Fruit fly (Drosophila melanogaster): ENCODE data around the gene GILT2.
A peak's percentile ranks its signal among the peaks of the same experiment; 100 is the strongest.

The GILT2 gene

dm6 chr3R:23678349-23679193, at the start of gene GILT2 (continued):
- TF ChIP-seq CG15514 (GFP tag; optimal IDR thresholded peaks at IDR 0.05) (peak; percentile 85), sc (optimal IDR thresholded peaks at IDR 0.05) (no peak), sc (GFP tag; optimal IDR thresholded peaks at IDR 0.05) (peak; percentile 80), CG11723 (GFP tag; optimal IDR thresholded peaks at IDR 0.05) (peak; percentile 90), dan (GFP tag; IDR thresholded peaks at IDR 0.05) (no peak), fd3F (GFP tag; optimal IDR thresholded peaks at IDR 0.05) (peak; percentile 83), Nf-YC (tag; optimal IDR thresholded peaks at IDR 0.05) (peak; percentile 78), CG12155 (GFP tag; optimal IDR thresholded peaks at IDR 0.05) (peak; percentile 78), pnt (GFP tag; optimal IDR thresholded peaks at IDR 0.05) (peak; percentile 43), ems (GFP tag; optimal IDR thresholded peaks at IDR 0.05) (peak; percentile 45), B-H1 (GFP tag; IDR thresholded peaks at IDR 0.05) (peak; percentile 78), Atf6 (GFP tag; IDR thresholded peaks at IDR 0.05) (peak; percentile 96), Hr51 (GFP tag; optimal IDR thresholded peaks at IDR 0.05) (peak; percentile 78 to 95), CG10654 (GFP tag; optimal IDR thresholded peaks at IDR 0.05) (peak; percentile 78), Vsx1 (GFP tag; optimal IDR thresholded peaks at IDR 0.05) (peak; percentile 83), CG8765 (GFP tag; IDR thresholded peaks at IDR 0.05) (peak; percentile 79), shn (GFP tag; optimal IDR thresholded peaks at IDR 0.05) (peak; percentile 28), Gug (GFP tag; IDR thresholded peaks at IDR 0.05) (peak; percentile 81), disco-r (GFP tag; optimal IDR thresholded peaks at IDR 0.05) (no peak), CG11504 (tag; optimal IDR thresholded peaks at IDR 0.05) (peak; percentile 94), E2f1 (GFP tag; IDR thresholded peaks at IDR 0.05) (peak; percentile 88), CG7556 (GFP tag; optimal IDR thresholded peaks at IDR 0.05) (peak; percentile 91), CG12391 (tag; optimal IDR thresholded peaks at IDR 0.05) (peak; percentile 94), unc-4 (GFP tag; IDR thresholded peaks at IDR 0.05; ENCODE audit: partially characterized antibody) (no peak), Taf1 (GFP tag; IDR thresholded peaks at IDR 0.05) (peak; percentile 72), mld (GFP tag; IDR thresholded peaks at IDR 0.05; ENCODE audit: partially characterized antibody) (no peak), Dek (tag; optimal IDR thresholded peaks at IDR 0.05) (peak; percentile 88), CG4282 (GFP tag; optimal IDR thresholded peaks at IDR 0.05) (no peak), CG1602 (GFP tag; optimal IDR thresholded peaks at IDR 0.05) (peak; percentile 85), CG34224 (GFP tag; IDR thresholded peaks at IDR 0.05; ENCODE audit: partially characterized antibody) (no peak), ac (GFP tag; optimal IDR thresholded peaks at IDR 0.05) (peak; percentile 57), CG4328 (GFP tag; optimal IDR thresholded peaks at IDR 0.05) (peak; percentile 82), CG1529 (GFP tag; optimal IDR thresholded peaks at IDR 0.05) (peak; percentile 87), Fer1 (GFP tag; optimal IDR thresholded peaks at IDR 0.05) (peak; percentile 95), CG9932 (GFP tag; IDR thresholded peaks at IDR 0.05) (peak; percentile 83), lmd (GFP tag; IDR thresholded peaks at IDR 0.05) (peak; percentile 95), chinmo (GFP tag; IDR thresholded peaks at IDR 0.05; ENCODE audit: partially characterized antibody) (0 out of 4 replicates have a peak, but pooled peaks have one; percentile 39), al (GFP tag; IDR thresholded peaks at IDR 0.05) (peak; percentile 74), CG11247 (GFP tag; IDR thresholded peaks at IDR 0.05) (peak; percentile 87), pum (GFP tag; optimal IDR thresholded peaks at IDR 0.05) (peak; percentile 39), her (GFP tag; optimal IDR thresholded peaks at IDR 0.05) (no peak), wek (GFP tag; optimal IDR thresholded peaks at IDR 0.05) (no peak), dimm (GFP tag; IDR thresholded peaks at IDR 0.05) (peak; percentile 80), Asciz (GFP tag; optimal IDR thresholded peaks at IDR 0.05) (peak; percentile 94), zf30C (GFP tag; optimal IDR thresholded peaks at IDR 0.05) (no peak), CG6765 (GFP tag; optimal IDR thresholded peaks at IDR 0.05) (peak; percentile 88), ham (GFP tag; IDR thresholded peaks at IDR 0.05) (0 out of 2 replicates have a peak, but pooled peaks have one; percentile 28), Side (GFP tag; optimal IDR thresholded peaks at IDR 0.05) (peak; percentile 14), CG15601 (tag; optimal IDR thresholded peaks at IDR 0.05) (peak; percentile 90)
